Worm (Caenorhabditis elegans) whole organism, L1 larva: Measurements from ENCODE around the gene sel-13.

ENCODE experiments used
- alr-1 ChIP-seq: fragments of 200-800 bp; sonication (Bioruptor generic); optimal IDR thresholded peaks from 2 replicates; lab custom pipeline; 2018; ENCODE audit warnings: borderline replicate concordance, mild to moderate bottlenecking, missing genetic modification characterization, missing compliant biosample characterization
- aly-2 ChIP-seq: fragments of 150-350 bp; optimal IDR thresholded peaks from 2 replicates; lab custom pipeline; 2014; ENCODE audit warnings: missing biosample characterization, missing genetic modification characterization
- ces-1 ChIP-seq: fragments of 150-350 bp; optimal IDR thresholded peaks from 2 replicates; lab custom pipeline; 2014; ENCODE audit warnings: missing biosample characterization, missing genetic modification reagents, missing genetic modification characterization
- fos-1 ChIP-seq: fragments of 150-350 bp; optimal IDR thresholded peaks from 2 replicates; lab custom pipeline; 2014; ENCODE audit warnings: missing biosample characterization, missing genetic modification characterization
- lin-35 ChIP-seq, 2 experiments: fragments of 150-350 bp; optimal IDR thresholded peaks; 2 replicates each; lab custom pipeline; 2014; ENCODE audit warnings: missing biosample characterization in 2 of 2, missing genetic modification characterization in 2 of 2, missing genetic modification reagents in 2 of 2
- mdl-1 ChIP-seq, 2 experiments: fragments of 150-350 bp; optimal IDR thresholded peaks; 2 replicates each; lab custom pipeline; 2014 to 2017; ENCODE audit warnings: missing biosample characterization in 2 of 2, missing genetic modification characterization in 2 of 2, inconsistent platforms in 1 of 2
- nhr-11 ChIP-seq: fragments of 150-350 bp; optimal IDR thresholded peaks from 2 replicates; lab custom pipeline; 2014; ENCODE audit warnings: missing biosample characterization, missing genetic modification characterization
- nhr-28 ChIP-seq: fragments of 150-350 bp; optimal IDR thresholded peaks from 2 replicates; lab custom pipeline; 2014; ENCODE audit warnings: missing biosample characterization, missing genetic modification characterization
- rnt-1 ChIP-seq: sonication (generic microtip); optimal IDR thresholded peaks from 2 replicates; lab custom pipeline; 2016; ENCODE audit warnings: mild to moderate bottlenecking, missing genetic modification characterization, moderate library complexity, missing compliant biosample characterization
- unc-130 ChIP-seq: fragments of 150-350 bp; optimal IDR thresholded peaks from 2 replicates; lab custom pipeline; 2017; ENCODE audit warnings: missing biosample characterization, missing genetic modification characterization, inconsistent platforms
- ztf-4 ChIP-seq: fragments of 150-350 bp; optimal IDR thresholded peaks from 2 replicates; lab custom pipeline; 2014; ENCODE audit warnings: missing biosample characterization, missing genetic modification characterization

DNA sequence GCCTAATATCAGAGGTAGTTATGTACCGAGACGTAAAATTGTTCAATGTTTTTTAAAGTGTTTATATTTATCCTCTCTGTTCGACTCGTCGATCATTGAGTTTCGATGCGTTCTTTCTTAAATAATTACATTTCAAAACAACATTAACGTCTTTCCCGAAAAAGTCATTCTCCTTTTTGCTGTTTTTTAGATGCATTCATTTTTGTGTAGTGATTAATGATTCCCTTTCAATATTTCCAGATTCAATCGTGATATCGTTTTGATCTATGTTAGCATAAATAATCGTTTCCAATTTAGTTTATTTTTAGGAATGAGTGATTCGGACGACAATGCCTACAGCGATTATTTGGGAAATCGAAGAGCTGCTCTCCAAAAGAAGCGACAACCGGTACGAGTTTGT is 6.3 kb downstream of the sel-13 start, which contains the start of gene T04A8.8:
- TF ChIP-seq unc-130 (tag; lab: Kevin White, UChicago) = no peak
- TF ChIP-seq mdl-1 (tag; optimal IDR thresholded peaks at IDR 0.05; lab: Kevin White, UChicago) = no peak
- no peak for TF ChIP-seq fos-1 (tag; lab: Kevin White, UChicago)
- no peak for TF ChIP-seq ztf-4 (tag; lab: Kevin White, UChicago)
- no peak for TF ChIP-seq alr-1 (tag; lab: Kevin White, UChicago)
- TF ChIP-seq lin-35 (GFP tag; optimal IDR thresholded peaks at IDR 0.05; lab: Kevin White, UChicago) = no peak
- TF ChIP-seq nhr-11 (tag; lab: Kevin White, UChicago) = no peak
- TF ChIP-seq aly-2 (tag; lab: Kevin White, UChicago) = no peak
- TF ChIP-seq nhr-28 (tag; lab: Kevin White, UChicago) = no peak
- TF ChIP-seq ces-1 (GFP tag; lab: Kevin White, UChicago) = no peak
- TF ChIP-seq rnt-1 (tag; lab: Kevin White, UChicago) = no peak
